Worm (Caenorhabditis elegans) whole organism, young adult: ENCODE measurements around the gene catp-7.

ENCODE experiments used
- B0035.1 ChIP-seq: sonication (generic microtip); optimal IDR thresholded peaks from 2 replicates; lab custom pipeline; 2016; ENCODE audit warnings: missing genetic modification characterization, mild to moderate bottlenecking, missing compliant biosample characterization, missing genotype, missing genetic modification reagents
- B0336.3 ChIP-seq: fragments of 200-800 bp; sonication (Bioruptor generic); IDR thresholded peaks from 2 replicates; pipeline ENCODE4 v1.3.6; 2022; ENCODE audit warnings: missing genetic modification characterization, missing compliant biosample characterization
- F39B2.1 ChIP-seq: fragments of 200-800 bp; sonication (Bioruptor generic); IDR thresholded peaks from 2 replicates; pipeline ENCODE4 v1.3.6; 2022; ENCODE audit warnings: missing genetic modification reagents, missing genetic modification characterization, missing compliant biosample characterization
- F57C9.4 ChIP-seq: sonication (generic microtip); optimal IDR thresholded peaks from 2 replicates; lab custom pipeline; 2017; ENCODE audit warnings: mild to moderate bottlenecking, missing genetic modification characterization, missing compliant biosample characterization
- K11D2.4 ChIP-seq: fragments of 200-800 bp; sonication (Bioruptor generic); IDR thresholded peaks from 2 replicates; pipeline ENCODE4 v1.3.6; 2022; ENCODE audit warnings: missing genetic modification reagents, missing genetic modification characterization, missing compliant biosample characterization
- K12H6.12 ChIP-seq: fragments of 200-800 bp; sonication (Bioruptor generic); optimal IDR thresholded peaks from 2 replicates; lab custom pipeline; 2018; ENCODE audit warnings: mild to moderate bottlenecking, missing genetic modification characterization, missing compliant biosample characterization
- T07F8.4 ChIP-seq: sonication (generic microtip); optimal IDR thresholded peaks from 2 replicates; lab custom pipeline; 2016; ENCODE audit warnings: mild to moderate bottlenecking, missing genetic modification characterization, moderate library complexity, missing compliant biosample characterization
- Y79H2A.3 ChIP-seq: fragments of 200-800 bp; sonication (Bioruptor generic); conservative IDR thresholded peaks from 2 replicates; pipeline ENCODE4 v1.3.6; 2022; ENCODE audit warnings: missing genetic modification reagents, missing genetic modification characterization, missing compliant biosample characterization
- akir-1 ChIP-seq: fragments of 200-800 bp; sonication (Bioruptor generic); optimal IDR thresholded peaks from 2 replicates; lab custom pipeline; 2018; ENCODE audit warnings: mild to moderate bottlenecking, missing genetic modification characterization, moderate library complexity, missing compliant biosample characterization
- aptf-3 ChIP-seq: fragments of 200-800 bp; sonication (Bioruptor generic); IDR thresholded peaks from 2 replicates; pipeline ENCODE4 v1.3.6; 2022; ENCODE audit warnings: missing genetic modification characterization, missing compliant biosample characterization
- athp-1 ChIP-seq: sonication (generic microtip); optimal IDR thresholded peaks from 2 replicates; lab custom pipeline; 2017; ENCODE audit warnings: mild to moderate bottlenecking, missing genetic modification characterization, missing compliant biosample characterization
- attf-5 ChIP-seq: fragments of 200-800 bp; sonication (Bioruptor generic); optimal IDR thresholded peaks from 2 replicates; lab custom pipeline; 2018; ENCODE audit warnings: mild to moderate bottlenecking, missing genetic modification characterization, missing compliant biosample characterization
- cebp-1 ChIP-seq, 2 experiments: fragments of 200-800 bp in 1 of 2; sonication (Bioruptor generic) in 1 of 2; sonication (generic microtip) in 1 of 2; IDR thresholded peaks in 1 of 2; optimal IDR thresholded peaks in 1 of 2; 2 replicates each; pipeline versions ENCODE4 v1.3.6 to Lab custom; 2017 to 2022; ENCODE audit warnings: missing compliant biosample characterization in 2 of 2, missing genetic modification characterization in 2 of 2, mild to moderate bottlenecking in 1 of 2, missing genetic modification reagents in 1 of 2, moderate library complexity in 1 of 2
- ceh-100 ChIP-seq: fragments of 200-800 bp; sonication (Bioruptor generic); IDR thresholded peaks from 2 replicates; pipeline ENCODE4 v1.3.6; 2022; ENCODE audit warnings: missing genetic modification reagents, missing genetic modification characterization, missing compliant biosample characterization
- ceh-27 ChIP-seq: fragments of 200-800 bp; sonication (Bioruptor generic); optimal IDR thresholded peaks from 2 replicates; lab custom pipeline; 2018; ENCODE audit warnings: mild to moderate bottlenecking, missing genetic modification characterization, moderate library complexity, missing compliant biosample characterization
- ceh-79 ChIP-seq: sonication (generic microtip); optimal IDR thresholded peaks from 2 replicates; lab custom pipeline; 2017; ENCODE audit warnings: mild to moderate bottlenecking, missing genetic modification characterization, missing compliant biosample characterization
- chd-7 ChIP-seq: sonication (generic microtip); optimal IDR thresholded peaks from 2 replicates; lab custom pipeline; 2016; ENCODE audit warnings: mild to moderate bottlenecking, missing genetic modification characterization, moderate library complexity, missing compliant biosample characterization
- die-1 ChIP-seq: sonication (generic microtip); optimal IDR thresholded peaks from 2 replicates; lab custom pipeline; 2016; ENCODE audit warnings: missing genotype, mild to moderate bottlenecking, missing genetic modification characterization, missing compliant biosample characterization
- dox-1 ChIP-seq: fragments of 200-800 bp; sonication (Bioruptor generic); IDR thresholded peaks from 2 replicates; pipeline ENCODE4 v1.3.6; 2022; ENCODE audit warnings: missing genetic modification reagents, missing genetic modification characterization, missing compliant biosample characterization
- efl-1 ChIP-seq: fragments of 150-350 bp; optimal IDR thresholded peaks from 2 replicates; lab custom pipeline; 2014; ENCODE audit warnings: missing biosample characterization, missing genetic modification reagents, missing genetic modification characterization
- him-1 ChIP-seq: sonication (generic microtip); optimal IDR thresholded peaks from 2 replicates; lab custom pipeline; 2016; ENCODE audit warnings: missing genotype, missing genetic modification reagents, missing genetic modification characterization, missing compliant biosample characterization
- hmg-20 ChIP-seq: fragments of 200-800 bp; sonication (Bioruptor generic); IDR thresholded peaks from 2 replicates; pipeline ENCODE4 v1.3.6; 2022; ENCODE audit warnings: missing genetic modification reagents, missing genetic modification characterization, missing compliant biosample characterization
- lag-1 ChIP-seq: fragments of 200-800 bp; sonication (Bioruptor generic); IDR thresholded peaks from 2 replicates; pipeline ENCODE4 v1.3.6; 2022; ENCODE audit warnings: missing genetic modification reagents, missing genetic modification characterization, missing compliant biosample characterization
- let-607 ChIP-seq, 2 experiments: fragments of 200-800 bp in 1 of 2; sonication (Bioruptor generic) in 1 of 2; sonication (generic microtip) in 1 of 2; optimal IDR thresholded peaks; 2 replicates each; lab custom pipeline; 2016 to 2018; ENCODE audit warnings: mild to moderate bottlenecking in 2 of 2, missing compliant biosample characterization in 2 of 2, missing genetic modification characterization in 2 of 2, moderate library complexity in 2 of 2, missing genotype in 1 of 2
- lin-35 ChIP-seq, 3 experiments: fragments of 150-350 bp in 2 of 3; sonication (generic microtip) in 1 of 3; optimal IDR thresholded peaks; 2 replicates each; lab custom pipeline; 2014 to 2018; ENCODE audit warnings: missing biosample characterization in 3 of 3, missing genetic modification characterization in 3 of 3, missing genetic modification reagents in 3 of 3
- lin-40 ChIP-seq: sonication (generic microtip); optimal IDR thresholded peaks from 2 replicates; lab custom pipeline; 2016; ENCODE audit warnings: missing genetic modification characterization, mild to moderate bottlenecking, missing compliant biosample characterization, missing genotype, missing genetic modification reagents
- lin-54 ChIP-seq: fragments of 200-800 bp; sonication (Bioruptor generic); optimal IDR thresholded peaks from 2 replicates; lab custom pipeline; 2018; ENCODE audit warnings: mild to moderate bottlenecking, missing genetic modification characterization, missing compliant biosample characterization
- madf-8 ChIP-seq: fragments of 200-800 bp; sonication (Bioruptor generic); conservative IDR thresholded peaks from 2 replicates; pipeline ENCODE4 v1.3.6; 2022; ENCODE audit warnings: missing genetic modification reagents, missing genetic modification characterization, missing compliant biosample characterization
- nfya-1 ChIP-seq: sonication (generic microtip); optimal IDR thresholded peaks from 2 replicates; lab custom pipeline; 2017; ENCODE audit warnings: antibody characterized with exemption, missing compliant biosample characterization, missing genetic modification characterization, borderline replicate concordance; ENCODE audit not compliant: insufficient read depth
- nhr-179 ChIP-seq: sonication (generic microtip); optimal IDR thresholded peaks from 2 replicates; lab custom pipeline; 2016; ENCODE audit warnings: mild to moderate bottlenecking, missing genetic modification characterization, missing compliant biosample characterization
- nhr-80 ChIP-seq: sonication (generic microtip); optimal IDR thresholded peaks from 2 replicates; lab custom pipeline; 2016; ENCODE audit warnings: missing genetic modification characterization, missing compliant biosample characterization
- nhr-90 ChIP-seq: sonication (generic microtip); optimal IDR thresholded peaks from 2 replicates; lab custom pipeline; 2016; ENCODE audit warnings: missing genotype, mild to moderate bottlenecking, missing genetic modification characterization, missing compliant biosample characterization
- pha-4 ChIP-seq: fragments of 150-350 bp; sonication (generic microtip); optimal IDR thresholded peaks from 2 replicates; lab custom pipeline; 2014; ENCODE audit warnings: missing biosample characterization, missing genetic modification reagents, missing genetic modification characterization
- rcor-1 ChIP-seq: fragments of 200-800 bp; sonication (Bioruptor generic); IDR thresholded peaks from 2 replicates; pipeline ENCODE4 v1.3.6; 2022; ENCODE audit warnings: missing genetic modification reagents, missing genetic modification characterization, missing compliant biosample characterization
- rec-8 ChIP-seq, 2 experiments: sonication (generic microtip); optimal IDR thresholded peaks; 2 replicates each; lab custom pipeline; 2016; ENCODE audit warnings: mild to moderate bottlenecking in 2 of 2, missing genetic modification characterization in 2 of 2, missing genetic modification reagents in 2 of 2, missing genotype in 2 of 2, missing biosample characterization in 1 of 2, missing compliant biosample characterization in 1 of 2, moderate library complexity in 1 of 2
- rpc-1 ChIP-seq, 2 experiments: fragments of 150-350 bp in 1 of 2; sonication (generic microtip) in 1 of 2; optimal IDR thresholded peaks; 2 replicates each; lab custom pipeline; 2014 to 2018; ENCODE audit warnings: missing biosample characterization in 1 of 2, missing genetic modification characterization in 1 of 2, missing genetic modification reagents in 1 of 2, missing genotype in 1 of 2
- snpc-3.4 ChIP-seq: sonication (generic microtip); optimal IDR thresholded peaks from 2 replicates; lab custom pipeline; 2017; ENCODE audit warnings: missing genetic modification characterization, mild to moderate bottlenecking, missing compliant biosample characterization, antibody characterized with exemption, moderate library complexity, missing genotype, missing genetic modification reagents
- sptf-2 ChIP-seq: fragments of 200-800 bp; sonication (Bioruptor generic); optimal IDR thresholded peaks from 2 replicates; lab custom pipeline; 2018; ENCODE audit warnings: mild to moderate bottlenecking, missing genetic modification characterization, missing compliant biosample characterization
- tbx-9 ChIP-seq: sonication (generic microtip); optimal IDR thresholded peaks from 2 replicates; lab custom pipeline; 2016; ENCODE audit warnings: borderline replicate concordance, missing genetic modification characterization, inconsistent platforms, missing compliant biosample characterization
- unc-62 ChIP-seq: fragments of 150-350 bp; optimal IDR thresholded peaks from 2 replicates; lab custom pipeline; 2014; ENCODE audit warnings: missing biosample characterization, missing genetic modification reagents, missing genetic modification characterization
- xnd-1 ChIP-seq: sonication (generic microtip); optimal IDR thresholded peaks from 2 replicates; lab custom pipeline; 2016; ENCODE audit warnings: missing genotype, missing genetic modification reagents, missing genetic modification characterization, missing compliant biosample characterization
- ztf-22 ChIP-seq: fragments of 200-800 bp; sonication (Bioruptor generic); optimal IDR thresholded peaks from 2 replicates; lab custom pipeline; 2018; ENCODE audit warnings: mild to moderate bottlenecking, missing genetic modification characterization, moderate library complexity, missing compliant biosample characterization

Gene catp-7

ce11 chrIV:8570253-8570652 lies 15.5 kb upstream of the catp-7 start, which contains the start of gene Y59H11AM.4:
Y59H11AM.4 (minus strand) TSS chrIV:8570353.
- no peak for TF ChIP-seq B0035.1 (tag; lab: Kevin White, UChicago)

- TF ChIP-seq aptf-3 (GFP tag; lab: Robert Waterston, UW) (no peak), sptf-2 (GFP tag; lab: Kevin White, UChicago) (no peak), B0336.3 (GFP tag; lab: Robert Waterston, UW) (no peak), xnd-1 (tag; lab: Kevin White, UChicago) (no peak), madf-8 (no peak), die-1 (no peak), efl-1 (no peak), F57C9.4 (tag; lab: Kevin White, UChicago) (no peak), him-1 (tag; lab: Kevin White, UChicago) (no peak), athp-1 (tag; lab: Kevin White, UChicago) (no peak), rcor-1 (GFP tag; lab: Robert Waterston, UW) (no peak), K11D2.4 (no peak), F39B2.1 (GFP tag; lab: Robert Waterston, UW) (no peak)
These were observed 15.1 kb upstream of the catp-7 start for ce11 chrIV:8570719-8571118.

- TF ChIP-seq rec-8 (tag; optimal IDR thresholded peaks at IDR 0.05; lab: Kevin White, UChicago) (no peak), K12H6.12 (no peak), attf-5 (GFP tag; lab: Kevin White, UChicago) (no peak), F39B2.1 (GFP tag; lab: Robert Waterston, UW) (no peak)
These were observed 14.6 kb upstream of the catp-7 start, which contains the start of gene Y59H11AM.1 for ce11 chrIV:8571138-8571537. Y59H11AM.1 (plus strand) TSS chrIV:8571438.

ce11 chrIV:8587057-8587456 lies 1.3 kb downstream of the catp-7 start:
- no peak for TF ChIP-seq nhr-179
- TF ChIP-seq dox-1 (GFP tag; lab: Robert Waterston, UW): no peak; the same call in 1 of the 2 replicates
- TF ChIP-seq ceh-27 (GFP tag; lab: Kevin White, UChicago): peak; percentile 1
- TF ChIP-seq rec-8 (tag; optimal IDR thresholded peaks at IDR 0.05; lab: Kevin White, UChicago): no peak
- TF ChIP-seq Y79H2A.3 (GFP tag; lab: Robert Waterston, UW): no peak
- no peak for TF ChIP-seq ztf-22
- TF ChIP-seq cebp-1 (GFP tag; IDR thresholded peaks at IDR 0.05; lab: Robert Waterston, UW): no peak
- peak; percentile 62 for TF ChIP-seq cebp-1 (tag; optimal IDR thresholded peaks at IDR 0.05; lab: Kevin White, UChicago)
- peak; percentile 13 for TF ChIP-seq unc-62 (GFP tag; lab: Kevin White, UChicago)
- peak; percentile 28 for TF ChIP-seq lin-40 (tag; lab: Kevin White, UChicago)
- no peak for TF ChIP-seq lag-1
- no peak for TF ChIP-seq hmg-20 (GFP tag; lab: Robert Waterston, UW)
- no peak for TF ChIP-seq ceh-79
- no peak for TF ChIP-seq snpc-3.4 (tag; lab: Kevin White, UChicago)
- TF ChIP-seq ceh-100: no peak
- TF ChIP-seq chd-7: no peak
- no peak for TF ChIP-seq pha-4 (tag; lab: Kevin White, UChicago)
- TF ChIP-seq nhr-90 (tag; lab: Kevin White, UChicago): no peak
- no peak for TF ChIP-seq F39B2.1 (GFP tag; lab: Robert Waterston, UW)
- no peak for TF ChIP-seq lin-54 (GFP tag; lab: Kevin White, UChicago)
- TF ChIP-seq K11D2.4: no peak
- no peak for TF ChIP-seq nhr-80 (tag; lab: Kevin White, UChicago)
- peak in 1 of 3 experiments; percentile 21 for TF ChIP-seq lin-35 (GFP tag; optimal IDR thresholded peaks at IDR 0.05; lab: Kevin White, UChicago)
- no peak for TF ChIP-seq rpc-1 (optimal IDR thresholded peaks at IDR 0.05; lab: Kevin White, UChicago)
- TF ChIP-seq rpc-1 (tag; optimal IDR thresholded peaks at IDR 0.05; lab: Kevin White, UChicago): no peak
- TF ChIP-seq nfya-1 (tag; lab: Kevin White, UChicago): no peak
- TF ChIP-seq madf-8: no peak
- peak; percentile 3 to 8 for TF ChIP-seq let-607 (tag; optimal IDR thresholded peaks at IDR 0.05; lab: Kevin White, UChicago)
- no peak for TF ChIP-seq akir-1
- TF ChIP-seq T07F8.4 (tag; lab: Kevin White, UChicago): no peak
- no peak for TF ChIP-seq tbx-9 (tag; lab: Kevin White, UChicago)
